Fruit fly (Drosophila melanogaster): Measurements from ENCODE around the gene hh.

hh gene

dm6 chr3R:23191108-23191771 lies 49.5 kb upstream of the hh start (continued):
- TF ChIP-seq Ravus (GFP tag; IDR thresholded peaks at IDR 0.05) (no peak), CG2120 (GFP tag; optimal IDR thresholded peaks at IDR 0.05) (peak; percentile 70), cad (GFP tag; optimal IDR thresholded peaks at IDR 0.05) (no peak), CG12104 (GFP tag; optimal IDR thresholded peaks at IDR 0.05) (no peak), CG7556 (GFP tag; optimal IDR thresholded peaks at IDR 0.05) (peak; percentile 9), CG7963 (GFP tag; IDR thresholded peaks at IDR 0.05; ENCODE audit: partially characterized antibody) (no peak), jumu (GFP tag; optimal IDR thresholded peaks at IDR 0.05) (no peak)

- peak; percentile 22 for TF ChIP-seq CG6254 (GFP tag; optimal IDR thresholded peaks at IDR 0.05)
- TF ChIP-seq CG4820 (GFP tag; optimal IDR thresholded peaks at IDR 0.05), result peak; percentile 66
- TF ChIP-seq sd (tag; optimal IDR thresholded peaks at IDR 0.05), result peak; percentile 55
- peak; percentile 88 for TF ChIP-seq lilli (GFP tag; optimal IDR thresholded peaks at IDR 0.05)
- TF ChIP-seq unpg (GFP tag; optimal IDR thresholded peaks at IDR 0.05), result peak; percentile 88
- peak; percentile 60 to 78 for TF ChIP-seq Pdp1 (GFP tag; optimal IDR thresholded peaks at IDR 0.05)
- TF ChIP-seq CHES-1-like (GFP tag; optimal IDR thresholded peaks at IDR 0.05), result peak; percentile 69
- TF ChIP-seq dpn (GFP tag; optimal IDR thresholded peaks at IDR 0.05), result peak; percentile 77 to 81
- peak; percentile 49 for TF ChIP-seq emc (GFP tag; optimal IDR thresholded peaks at IDR 0.05)
- no peak for TF ChIP-seq CG7745 (tag; optimal IDR thresholded peaks at IDR 0.05)
- TF ChIP-seq CG32767 (GFP tag; IDR thresholded peaks at IDR 0.05), result peak; percentile 65; the same call in 1 of the 2 replicates
- peak; percentile 73 for TF ChIP-seq tgo (GFP tag; IDR thresholded peaks at IDR 0.05)
- peak; percentile 42 for TF ChIP-seq CG10654 (GFP tag; optimal IDR thresholded peaks at IDR 0.05)
- TF ChIP-seq ken (GFP tag; IDR thresholded peaks at IDR 0.05), result peak; percentile 73; the same call in 2 of the 3 replicates
- peak; percentile 71 for TF ChIP-seq zfh2 (GFP tag; optimal IDR thresholded peaks at IDR 0.05)
- peak; percentile 77 for TF ChIP-seq CG7786 (GFP tag; optimal IDR thresholded peaks at IDR 0.05)
- TF ChIP-seq CG30431 (GFP tag; optimal IDR thresholded peaks at IDR 0.05), result peak; percentile 45
- no peak for TF ChIP-seq hbn (GFP tag; IDR thresholded peaks at IDR 0.05; ENCODE audit: partially characterized antibody)
- TF ChIP-seq Mad (GFP tag; optimal IDR thresholded peaks at IDR 0.05), result peak; percentile 62
- TF ChIP-seq Kr (GFP tag; optimal IDR thresholded peaks at IDR 0.05), result no peak
- TF ChIP-seq org-1 (GFP tag; optimal IDR thresholded peaks at IDR 0.05), result peak; percentile 64
- TF ChIP-seq zfh1 (GFP tag; IDR thresholded peaks at IDR 0.05), result peak; percentile 77
- TF ChIP-seq dysf (GFP tag; IDR thresholded peaks at IDR 0.05), result peak; percentile 81
- peak; percentile 51 for TF ChIP-seq CG4707 (GFP tag; optimal IDR thresholded peaks at IDR 0.05)
- TF ChIP-seq CG11504 (tag; optimal IDR thresholded peaks at IDR 0.05), result peak; percentile 84
- TF ChIP-seq CG34224 (GFP tag; IDR thresholded peaks at IDR 0.05; ENCODE audit: partially characterized antibody), result no peak
- peak; percentile 78 for TF ChIP-seq NfI (GFP tag; optimal IDR thresholded peaks at IDR 0.05)
- peak; percentile 68; the same call in 2 of the 3 replicates for TF ChIP-seq otp (GFP tag; IDR thresholded peaks at IDR 0.05)
- TF ChIP-seq slou (GFP tag; optimal IDR thresholded peaks at IDR 0.05), result no peak
- TF ChIP-seq Abd-B (GFP tag; optimal IDR thresholded peaks at IDR 0.05), result no peak
- peak; percentile 84 for TF ChIP-seq tap (tag; optimal IDR thresholded peaks at IDR 0.05)
- TF ChIP-seq dm (GFP tag; optimal IDR thresholded peaks at IDR 0.05), result peak; percentile 30
- peak; percentile 72 for TF ChIP-seq CG17328 (GFP tag; IDR thresholded peaks at IDR 0.05)
- TF ChIP-seq CG3726 (GFP tag; IDR thresholded peaks at IDR 0.05), result no peak; the same call in 2 of the 3 replicates
- peak; percentile 77 for TF ChIP-seq CG12391 (tag; optimal IDR thresholded peaks at IDR 0.05)
- peak; percentile 78 for TF ChIP-seq CG13296 (GFP tag; optimal IDR thresholded peaks at IDR 0.05)
- TF ChIP-seq tup (GFP tag; optimal IDR thresholded peaks at IDR 0.05), result peak; percentile 21
- TF ChIP-seq Hey (tag; optimal IDR thresholded peaks at IDR 0.05), result no peak
- TF ChIP-seq CG10543 (GFP tag; optimal IDR thresholded peaks at IDR 0.05), result no peak
Measured at dm6 chr3R:23189958-23190900, 48.5 kb upstream of the hh start.

Data from whole organism, embryonic.